Fruit fly (Drosophila melanogaster): ENCODE measurements around the gene CG9213.

DNA sequence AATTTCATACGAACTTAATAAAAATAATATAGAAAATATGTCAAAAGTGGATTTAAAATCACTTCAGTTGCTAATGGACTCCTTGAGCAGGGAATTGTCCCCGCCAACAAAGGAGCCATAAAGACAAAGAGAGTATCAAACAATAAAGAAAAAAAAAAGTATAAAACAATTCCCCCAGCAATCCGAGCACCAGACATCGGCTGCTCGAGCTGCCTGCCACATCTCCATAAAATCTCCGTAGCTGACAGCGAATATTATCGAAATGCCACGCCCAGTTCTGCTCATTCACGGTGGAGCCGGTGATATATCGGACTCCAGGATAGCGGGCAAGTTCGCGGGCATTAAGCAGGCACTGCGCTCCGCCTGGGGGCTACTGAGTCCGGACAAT, 5.4 kb downstream of the CG9213 start, which contains the start of gene CG7860:
- TF ChIP-seq Lhr (GFP tag; optimal IDR thresholded peaks at IDR 0.05) (no peak), CG34224 (GFP tag; IDR thresholded peaks at IDR 0.05; ENCODE audit: partially characterized antibody) (no peak), Ets65A (GFP tag) (no peak), shn (GFP tag; optimal IDR thresholded peaks at IDR 0.05) (no peak), CG2875 (GFP tag; optimal IDR thresholded peaks at IDR 0.05) (no peak), br (optimal IDR thresholded peaks at IDR 0.05) (no peak), CG12299 (tag; optimal IDR thresholded peaks at IDR 0.05) (no peak), kah (GFP tag; optimal IDR thresholded peaks at IDR 0.05) (no peak), Hey (tag; optimal IDR thresholded peaks at IDR 0.05) (no peak), HLH54F (GFP tag; optimal IDR thresholded peaks at IDR 0.05) (no peak), CG43689 (GFP tag; IDR thresholded peaks at IDR 0.05) (no peak), Awh (GFP tag; IDR thresholded peaks at IDR 0.05) (no peak), eyg (GFP tag; optimal IDR thresholded peaks at IDR 0.05) (no peak), CG13287 (GFP tag; IDR thresholded peaks at IDR 0.05; ENCODE audit: partially characterized antibody) (no peak)
